Worm (Caenorhabditis elegans): ENCODE results near the gene H23N18.5.

DNA sequence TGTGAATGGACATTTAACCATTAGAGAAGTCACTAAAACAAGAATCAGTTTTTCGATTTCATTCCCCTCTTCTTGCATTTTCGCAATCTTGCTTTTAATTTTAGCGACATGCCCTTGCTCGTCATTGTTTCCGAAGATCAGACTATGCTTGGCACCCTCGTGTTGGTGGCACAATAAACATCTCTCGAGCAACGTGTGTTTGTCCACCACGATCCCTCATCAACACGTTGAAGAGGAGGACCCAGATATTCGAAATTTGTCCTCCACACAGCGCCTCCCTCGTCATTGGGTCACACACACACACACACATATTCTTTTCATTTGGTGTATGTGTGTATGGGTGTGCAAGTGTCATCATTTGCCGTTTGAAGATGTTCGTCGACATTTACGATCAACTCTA, 46.8 kb downstream of the H23N18.5 start, which contains the start of gene srd-32:
- TF ChIP-seq sox-4 (tag; optimal IDR thresholded peaks at IDR 0.05), result no peak
- TF ChIP-seq pqm-1 (tag; optimal IDR thresholded peaks at IDR 0.05), result no peak
- no peak for TF ChIP-seq lsy-2 (tag; optimal IDR thresholded peaks at IDR 0.05)
- no peak for TF ChIP-seq fos-1 (tag; optimal IDR thresholded peaks at IDR 0.05)
- TF ChIP-seq zag-1 (tag; optimal IDR thresholded peaks at IDR 0.05), result no peak
- no peak for TF ChIP-seq sup-37 (GFP tag; optimal IDR thresholded peaks at IDR 0.05)
- no peak for TF ChIP-seq vab-15 (tag; optimal IDR thresholded peaks at IDR 0.05)
- TF ChIP-seq snpc-4 (tag; optimal IDR thresholded peaks at IDR 0.05), result no peak
- TF ChIP-seq ztf-11 (tag; optimal IDR thresholded peaks at IDR 0.05), result no peak
- TF ChIP-seq aly-2 (tag; optimal IDR thresholded peaks at IDR 0.05), result no peak
- no peak for TF ChIP-seq egl-27 (tag; optimal IDR thresholded peaks at IDR 0.05)
- no peak for TF ChIP-seq C04F5.9 (tag; optimal IDR thresholded peaks at IDR 0.05)
